Worm (Caenorhabditis elegans) whole organism, young adult: ENCODE results near the gene acbp-4.

Experiments
- B0019.2 ChIP-seq: fragments of 200-800 bp; sonication (Bioruptor generic); conservative IDR thresholded peaks from 2 replicates; pipeline ENCODE4 v1.3.6; 2022; ENCODE audit warnings: missing genetic modification reagents, missing genetic modification characterization, missing compliant biosample characterization
- C06A6.2 ChIP-seq: fragments of 200-800 bp; sonication (Bioruptor generic); conservative IDR thresholded peaks from 2 replicates; pipeline ENCODE4 v1.3.6; 2022; ENCODE audit warnings: missing genetic modification characterization, missing compliant biosample characterization
- F23B12.7 ChIP-seq: sonication (generic microtip); optimal IDR thresholded peaks from 2 replicates; lab custom pipeline; 2017; ENCODE audit warnings: missing genetic modification characterization, mild to moderate bottlenecking, missing compliant biosample characterization, antibody characterized with exemption, moderate library complexity; ENCODE audit not compliant: insufficient read depth
- F39B2.1 ChIP-seq: fragments of 200-800 bp; sonication (Bioruptor generic); IDR thresholded peaks from 2 replicates; pipeline ENCODE4 v1.3.6; 2022; ENCODE audit warnings: missing genetic modification reagents, missing genetic modification characterization, missing compliant biosample characterization
- F55B11.4 ChIP-seq: sonication (generic microtip); optimal IDR thresholded peaks from 2 replicates; lab custom pipeline; 2016; ENCODE audit warnings: missing compliant biosample characterization, missing genetic modification characterization, borderline replicate concordance; ENCODE audit not compliant: insufficient read depth
- K11D2.4 ChIP-seq: fragments of 200-800 bp; sonication (Bioruptor generic); IDR thresholded peaks from 2 replicates; pipeline ENCODE4 v1.3.6; 2022; ENCODE audit warnings: missing genetic modification reagents, missing genetic modification characterization, missing compliant biosample characterization
- T26A5.8 ChIP-seq: sonication (generic microtip); optimal IDR thresholded peaks from 2 replicates; lab custom pipeline; 2016; ENCODE audit warnings: missing genetic modification characterization, missing compliant biosample characterization
- Y53G8AR.9 ChIP-seq: fragments of 200-800 bp; sonication (Bioruptor generic); conservative IDR thresholded peaks from 2 replicates; pipeline ENCODE4 v1.3.6; 2022; ENCODE audit warnings: missing genetic modification reagents, missing genetic modification characterization, missing compliant biosample characterization
- Y56A3A.18 ChIP-seq: fragments of 200-800 bp; sonication (Bioruptor generic); IDR thresholded peaks from 2 replicates; pipeline ENCODE4 v1.3.6; 2022; ENCODE audit warnings: missing genetic modification reagents, missing genetic modification characterization, missing compliant biosample characterization
- Y67H2A.10 ChIP-seq: fragments of 200-800 bp; sonication (Bioruptor generic); conservative IDR thresholded peaks from 2 replicates; pipeline ENCODE4 v1.3.6; 2022; ENCODE audit warnings: missing genetic modification reagents, missing genetic modification characterization, missing compliant biosample characterization
- Y95B8A.8 ChIP-seq: fragments of 200-800 bp; sonication (Bioruptor generic); IDR thresholded peaks from 2 replicates; pipeline ENCODE4 v1.3.6; 2022; ENCODE audit warnings: missing genetic modification reagents, missing genetic modification characterization, missing compliant biosample characterization
- akir-1 ChIP-seq: fragments of 200-800 bp; sonication (Bioruptor generic); optimal IDR thresholded peaks from 2 replicates; lab custom pipeline; 2018; ENCODE audit warnings: mild to moderate bottlenecking, missing genetic modification characterization, moderate library complexity, missing compliant biosample characterization
- aptf-2 ChIP-seq: fragments of 200-800 bp; sonication (Bioruptor generic); conservative IDR thresholded peaks from 2 replicates; pipeline ENCODE4 v1.3.6; 2022; ENCODE audit warnings: missing genetic modification reagents, missing genetic modification characterization, missing compliant biosample characterization
- atf-7 ChIP-seq: sonication (generic microtip); optimal IDR thresholded peaks from 2 replicates; lab custom pipeline; 2017; ENCODE audit warnings: mild to moderate bottlenecking, missing genetic modification characterization, missing compliant biosample characterization
- athp-1 ChIP-seq: sonication (generic microtip); optimal IDR thresholded peaks from 2 replicates; lab custom pipeline; 2017; ENCODE audit warnings: mild to moderate bottlenecking, missing genetic modification characterization, missing compliant biosample characterization
- attf-3 ChIP-seq: fragments of 200-800 bp; sonication (Bioruptor generic); conservative IDR thresholded peaks from 2 replicates; pipeline ENCODE4 v1.3.6; 2022; ENCODE audit warnings: missing genetic modification reagents, missing genetic modification characterization, missing compliant biosample characterization
- attf-6 ChIP-seq: fragments of 200-800 bp; sonication (Bioruptor generic); IDR thresholded peaks from 2 replicates; pipeline ENCODE4 v1.3.6; 2022; ENCODE audit warnings: missing genetic modification reagents, missing genetic modification characterization, missing compliant biosample characterization
- bed-2 ChIP-seq: fragments of 200-800 bp; sonication (Bioruptor generic); IDR thresholded peaks from 2 replicates; pipeline ENCODE4 v1.3.6; 2022; ENCODE audit warnings: missing genetic modification reagents, missing genetic modification characterization, missing compliant biosample characterization
- ccch-3 ChIP-seq: fragments of 200-800 bp; sonication (Bioruptor generic); optimal IDR thresholded peaks from 2 replicates; lab custom pipeline; 2018; ENCODE audit warnings: mild to moderate bottlenecking, missing genetic modification characterization, missing compliant biosample characterization
- ceh-100 ChIP-seq: fragments of 200-800 bp; sonication (Bioruptor generic); IDR thresholded peaks from 2 replicates; pipeline ENCODE4 v1.3.6; 2022; ENCODE audit warnings: missing genetic modification reagents, missing genetic modification characterization, missing compliant biosample characterization
- ceh-27 ChIP-seq: fragments of 200-800 bp; sonication (Bioruptor generic); optimal IDR thresholded peaks from 2 replicates; lab custom pipeline; 2018; ENCODE audit warnings: mild to moderate bottlenecking, missing genetic modification characterization, moderate library complexity, missing compliant biosample characterization
- ceh-91 ChIP-seq: fragments of 200-800 bp; sonication (Bioruptor generic); IDR thresholded peaks from 2 replicates; pipeline ENCODE4 v1.3.6; 2022; ENCODE audit warnings: missing genetic modification reagents, missing genetic modification characterization, missing compliant biosample characterization
- ets-4 ChIP-seq: fragments of 200-800 bp; sonication (Bioruptor generic); optimal IDR thresholded peaks from 2 replicates; lab custom pipeline; 2018; ENCODE audit warnings: mild to moderate bottlenecking, missing genetic modification characterization, missing compliant biosample characterization
- gei-17 ChIP-seq: fragments of 200-800 bp; sonication (Bioruptor generic); optimal IDR thresholded peaks from 2 replicates; lab custom pipeline; 2018; ENCODE audit warnings: mild to moderate bottlenecking, missing genetic modification characterization, missing compliant biosample characterization
- hlh-12 ChIP-seq: sonication (generic microtip); optimal IDR thresholded peaks from 2 replicates; lab custom pipeline; 2016; ENCODE audit warnings: missing genetic modification characterization, missing compliant biosample characterization
- hmg-20 ChIP-seq: fragments of 200-800 bp; sonication (Bioruptor generic); IDR thresholded peaks from 2 replicates; pipeline ENCODE4 v1.3.6; 2022; ENCODE audit warnings: missing genetic modification reagents, missing genetic modification characterization, missing compliant biosample characterization
- lin-35 ChIP-seq, 3 experiments: fragments of 150-350 bp in 2 of 3; sonication (generic microtip) in 1 of 3; optimal IDR thresholded peaks; 2 replicates each; lab custom pipeline; 2014 to 2018; ENCODE audit warnings: missing biosample characterization in 3 of 3, missing genetic modification characterization in 3 of 3, missing genetic modification reagents in 3 of 3
- lin-40 ChIP-seq: sonication (generic microtip); optimal IDR thresholded peaks from 2 replicates; lab custom pipeline; 2016; ENCODE audit warnings: missing genetic modification characterization, mild to moderate bottlenecking, missing compliant biosample characterization, missing genotype, missing genetic modification reagents
- lsl-1 ChIP-seq: fragments of 200-800 bp; sonication (Bioruptor generic); optimal IDR thresholded peaks from 2 replicates; lab custom pipeline; 2018; ENCODE audit warnings: mild to moderate bottlenecking, missing genetic modification characterization, moderate library complexity, missing compliant biosample characterization
- madf-3 ChIP-seq: fragments of 200-800 bp; sonication (Bioruptor generic); IDR thresholded peaks from 2 replicates; pipeline ENCODE4 v1.3.6; 2022; ENCODE audit warnings: missing genetic modification reagents, missing genetic modification characterization, missing compliant biosample characterization
- mel-28 ChIP-seq: sonication (generic microtip); optimal IDR thresholded peaks from 2 replicates; lab custom pipeline; 2016; ENCODE audit warnings: borderline replicate concordance, mild to moderate bottlenecking, missing genetic modification characterization, missing compliant biosample characterization
- nfyb-1 ChIP-seq: fragments of 200-800 bp; sonication (Bioruptor generic); IDR thresholded peaks from 2 replicates; pipeline ENCODE4 v1.3.6; 2022; ENCODE audit warnings: missing genetic modification reagents, missing genetic modification characterization, missing compliant biosample characterization
- nhr-179 ChIP-seq: sonication (generic microtip); optimal IDR thresholded peaks from 2 replicates; lab custom pipeline; 2016; ENCODE audit warnings: mild to moderate bottlenecking, missing genetic modification characterization, missing compliant biosample characterization
- nhr-90 ChIP-seq: sonication (generic microtip); optimal IDR thresholded peaks from 2 replicates; lab custom pipeline; 2016; ENCODE audit warnings: missing genotype, mild to moderate bottlenecking, missing genetic modification characterization, missing compliant biosample characterization
- rec-8 ChIP-seq, 2 experiments: sonication (generic microtip); optimal IDR thresholded peaks; 2 replicates each; lab custom pipeline; 2016; ENCODE audit warnings: mild to moderate bottlenecking in 2 of 2, missing genetic modification characterization in 2 of 2, missing genetic modification reagents in 2 of 2, missing genotype in 2 of 2, missing biosample characterization in 1 of 2, missing compliant biosample characterization in 1 of 2, moderate library complexity in 1 of 2
- rpc-1 ChIP-seq, 2 experiments: fragments of 150-350 bp in 1 of 2; sonication (generic microtip) in 1 of 2; optimal IDR thresholded peaks; 2 replicates each; lab custom pipeline; 2014 to 2018; ENCODE audit warnings: missing biosample characterization in 1 of 2, missing genetic modification characterization in 1 of 2, missing genetic modification reagents in 1 of 2, missing genotype in 1 of 2
- sea-2 ChIP-seq: fragments of 200-800 bp; sonication (Bioruptor generic); IDR thresholded peaks from 2 replicates; pipeline ENCODE4 v1.3.6; 2022; ENCODE audit warnings: missing genetic modification characterization, missing compliant biosample characterization
- snpc-1.1 ChIP-seq: sonication (generic microtip); optimal IDR thresholded peaks from 2 replicates; lab custom pipeline; 2017; ENCODE audit warnings: missing genetic modification characterization, mild to moderate bottlenecking, missing compliant biosample characterization, antibody characterized with exemption, moderate library complexity, missing genotype, missing genetic modification reagents; ENCODE audit not compliant: insufficient read depth
- snpc-4 ChIP-seq, 5 experiments: fragments of 150-350 bp in 1 of 5; sonication (generic microtip) in 4 of 5; optimal IDR thresholded peaks; 2 replicates each; lab custom pipeline; 2014 to 2018; ENCODE audit warnings: missing genetic modification characterization in 5 of 5, missing biosample characterization in 3 of 5, antibody characterized with exemption in 2 of 5, mild to moderate bottlenecking in 2 of 5, missing compliant biosample characterization in 2 of 5, missing genotype in 2 of 5, moderate library complexity in 2 of 5, missing genetic modification reagents in 1 of 5
- tbp1 ChIP-seq: fragments of 200-800 bp; sonication (Bioruptor generic); optimal IDR thresholded peaks from 2 replicates; lab custom pipeline; 2018; ENCODE audit warnings: mild to moderate bottlenecking, missing genetic modification characterization, missing compliant biosample characterization
- tlf-1 ChIP-seq: fragments of 200-800 bp; sonication (Bioruptor generic); optimal IDR thresholded peaks from 2 replicates; lab custom pipeline; 2018; ENCODE audit warnings: mild to moderate bottlenecking, missing genetic modification characterization, missing compliant biosample characterization
- xnd-1 ChIP-seq: sonication (generic microtip); optimal IDR thresholded peaks from 2 replicates; lab custom pipeline; 2016; ENCODE audit warnings: missing genotype, missing genetic modification reagents, missing genetic modification characterization, missing compliant biosample characterization
- zfh-2 ChIP-seq: fragments of 200-800 bp; sonication (Bioruptor generic); conservative IDR thresholded peaks from 2 replicates; pipeline ENCODE4 v1.3.6; 2022; ENCODE audit warnings: missing genetic modification reagents, missing genetic modification characterization, missing compliant biosample characterization
- ztf-18 ChIP-seq: sonication (generic microtip); optimal IDR thresholded peaks from 2 replicates; lab custom pipeline; 2016; ENCODE audit warnings: missing genotype, mild to moderate bottlenecking, missing genetic modification characterization, missing compliant biosample characterization
- ztf-25 ChIP-seq: fragments of 200-800 bp; sonication (Bioruptor generic); IDR thresholded peaks from 2 replicates; pipeline ENCODE4 v1.3.6; 2022; ENCODE audit warnings: missing genetic modification reagents, missing genetic modification characterization, missing compliant biosample characterization
- ztf-3 ChIP-seq: fragments of 200-800 bp; sonication (Bioruptor generic); optimal IDR thresholded peaks from 2 replicates; lab custom pipeline; 2018; ENCODE audit warnings: mild to moderate bottlenecking, missing genetic modification characterization, missing compliant biosample characterization

Gene acbp-4

ce11 chrIII:7336214-7336613 lies 27.3 kb upstream of the acbp-4 start, which contains the start of gene gsp-2:
Gene gsp-2 (plus strand): TSS chrIII:7336587.
- TF ChIP-seq ets-4: no peak
- TF ChIP-seq sea-2: no peak
- no peak for TF ChIP-seq ztf-3 (GFP tag; lab: Kevin White, UChicago)
- no peak for TF ChIP-seq K11D2.4 (GFP tag; lab: Robert Waterston, UW)
- peak; percentile 71 for TF ChIP-seq F23B12.7 (tag; lab: Kevin White, UChicago)
- no peak for TF ChIP-seq F55B11.4 (tag; lab: Kevin White, UChicago)
- TF ChIP-seq nfyb-1 (GFP tag; lab: Robert Waterston, UW): peak; percentile 63; the same call in 1 of the 2 replicates
- no peak for TF ChIP-seq ztf-25
- TF ChIP-seq madf-3 (GFP tag; lab: Robert Waterston, UW): 0 out of 2 replicates have a peak, but pooled peaks have one; percentile 34
- 0 out of 2 replicates have a peak, but pooled peaks have one; percentile 15 for TF ChIP-seq Y53G8AR.9
- TF ChIP-seq rec-8 (tag; optimal IDR thresholded peaks at IDR 0.05; lab: Kevin White, UChicago): no peak
- TF ChIP-seq hlh-12: no peak
- TF ChIP-seq ztf-18 (tag; lab: Kevin White, UChicago): peak; percentile 47
- TF ChIP-seq xnd-1 (tag; lab: Kevin White, UChicago): no peak
- TF ChIP-seq Y56A3A.18 (GFP tag; lab: Robert Waterston, UW): no peak
- 0 out of 2 replicates have a peak, but pooled peaks have one; percentile 16 for TF ChIP-seq ceh-100 (GFP tag; lab: Robert Waterston, UW)
- no peak for TF ChIP-seq C06A6.2
- TF ChIP-seq nhr-90: peak; percentile 25
- TF ChIP-seq ceh-91 (GFP tag; lab: Robert Waterston, UW): peak; percentile 36; the same call in 1 of the 2 replicates
- TF ChIP-seq akir-1 (GFP tag; lab: Kevin White, UChicago): no peak
- TF ChIP-seq gei-17 (GFP tag; lab: Kevin White, UChicago): no peak
- peak; percentile 40; the same call in 1 of the 2 replicates for TF ChIP-seq attf-3
- no peak for TF ChIP-seq F39B2.1 (GFP tag; lab: Robert Waterston, UW)
- TF ChIP-seq attf-6 (GFP tag; lab: Robert Waterston, UW): no peak
- TF ChIP-seq lsl-1 (GFP tag; lab: Kevin White, UChicago): peak; percentile 87
- peak; percentile 61; the same call in 1 of the 2 replicates for TF ChIP-seq zfh-2 (GFP tag; lab: Robert Waterston, UW)
- peak; percentile 27 for TF ChIP-seq snpc-1.1 (tag; lab: Kevin White, UChicago)
- no peak for TF ChIP-seq aptf-2 (GFP tag; lab: Robert Waterston, UW)
- TF ChIP-seq ceh-27 (GFP tag; lab: Kevin White, UChicago): peak; percentile 69
- no peak for TF ChIP-seq rpc-1 (optimal IDR thresholded peaks at IDR 0.05; lab: Kevin White, UChicago)
- no peak for TF ChIP-seq rpc-1 (tag; optimal IDR thresholded peaks at IDR 0.05; lab: Kevin White, UChicago)
- TF ChIP-seq Y67H2A.10 (GFP tag; lab: Robert Waterston, UW): peak; percentile 34; the same call in 1 of the 2 replicates
- no peak for TF ChIP-seq B0019.2 (GFP tag; lab: Robert Waterston, UW)
- TF ChIP-seq tlf-1 (GFP tag; lab: Kevin White, UChicago): peak; percentile 5
- TF ChIP-seq mel-28 (tag; lab: Kevin White, UChicago): no peak
- no peak for TF ChIP-seq ccch-3 (GFP tag; lab: Kevin White, UChicago)
- no peak for TF ChIP-seq bed-2 (GFP tag; lab: Robert Waterston, UW)
- TF ChIP-seq lin-40 (tag; lab: Kevin White, UChicago): peak; percentile 6
- no peak for TF ChIP-seq lin-35 (GFP tag; optimal IDR thresholded peaks at IDR 0.05; lab: Kevin White, UChicago)
- no peak for TF ChIP-seq athp-1 (tag; lab: Kevin White, UChicago)
- no peak for TF ChIP-seq T26A5.8 (tag; lab: Kevin White, UChicago)
- 0 out of 2 replicates have a peak, but pooled peaks have one; percentile 39 for TF ChIP-seq Y95B8A.8 (GFP tag; lab: Robert Waterston, UW)
- TF ChIP-seq snpc-4 (GFP tag; optimal IDR thresholded peaks at IDR 0.05; lab: Kevin White, UChicago): no peak
- TF ChIP-seq snpc-4 (tag; optimal IDR thresholded peaks at IDR 0.05; lab: Kevin White, UChicago): peak in 3 of 4 experiments; percentile 10 to 45 (median 35)
- peak; percentile 54 for TF ChIP-seq tbp1
- peak; percentile 51 for TF ChIP-seq atf-7 (tag; lab: Kevin White, UChicago)
- TF ChIP-seq hmg-20 (GFP tag; lab: Robert Waterston, UW): no peak
- TF ChIP-seq nhr-179 (tag; lab: Kevin White, UChicago): no peak
